Worm (Caenorhabditis elegans) whole organism, L1 larva: ENCODE data around the gene M7.8.

Source experiments
- ama-1 ChIP-seq: fragments of 150-350 bp; optimal IDR thresholded peaks from 2 replicates; lab custom pipeline; 2014
- ceh-82 ChIP-seq, 3 experiments: fragments of 150-350 bp in 1 of 3; sonication (generic microtip) in 2 of 3; optimal IDR thresholded peaks; 2 replicates each; lab custom pipeline; 2014 to 2017; ENCODE audit warnings: missing biosample characterization in 3 of 3, missing genetic modification characterization in 3 of 3
- ceh-90 ChIP-seq: sonication (generic microtip); optimal IDR thresholded peaks from 2 replicates; lab custom pipeline; 2016; ENCODE audit warnings: missing genetic modification characterization, missing compliant biosample characterization
- dpl-1 ChIP-seq, 3 experiments: fragments of 150-350 bp in 2 of 3; sonication (generic microtip) in 1 of 3; optimal IDR thresholded peaks; 2 replicates each; lab custom pipeline; 2014 to 2017; ENCODE audit warnings: missing biosample characterization in 3 of 3, missing genetic modification characterization in 3 of 3, missing genetic modification reagents in 3 of 3
- elt-2 ChIP-seq: sonication (generic microtip); optimal IDR thresholded peaks from 2 replicates; lab custom pipeline; 2016; ENCODE audit warnings: missing genetic modification characterization, mild to moderate bottlenecking, inconsistent platforms, missing compliant biosample characterization, missing genetic modification reagents
- lin-39 ChIP-seq: fragments of 150-350 bp; optimal IDR thresholded peaks from 2 replicates; lab custom pipeline; 2014; ENCODE audit warnings: missing biosample characterization, missing genetic modification reagents, missing genetic modification characterization
- lsy-2 ChIP-seq, 2 experiments: fragments of 150-350 bp; optimal IDR thresholded peaks; 2 replicates each; lab custom pipeline; 2014; ENCODE audit warnings: missing biosample characterization in 2 of 2, missing genetic modification characterization in 2 of 2
- nhr-28 ChIP-seq: fragments of 150-350 bp; optimal IDR thresholded peaks from 2 replicates; lab custom pipeline; 2014; ENCODE audit warnings: missing biosample characterization, missing genetic modification characterization
- tlp-1 ChIP-seq: fragments of 150-350 bp; optimal IDR thresholded peaks from 2 replicates; lab custom pipeline; 2014; ENCODE audit warnings: missing biosample characterization, missing genetic modification characterization

- no peak for TF ChIP-seq tlp-1 (tag; lab: Kevin White, UChicago)
- TF ChIP-seq ama-1 (lab: Kevin White, UChicago), result no peak
- TF ChIP-seq dpl-1 (GFP tag; optimal IDR thresholded peaks at IDR 0.05; lab: Kevin White, UChicago), result no peak
- no peak for TF ChIP-seq ceh-82 (tag; optimal IDR thresholded peaks at IDR 0.05; lab: Kevin White, UChicago)
- TF ChIP-seq lin-39 (tag; lab: Kevin White, UChicago), result no peak
- no peak for TF ChIP-seq lsy-2 (tag; optimal IDR thresholded peaks at IDR 0.05; lab: Kevin White, UChicago)
- TF ChIP-seq ceh-90 (tag; lab: Kevin White, UChicago), result no peak
- no peak for TF ChIP-seq nhr-28 (tag; lab: Kevin White, UChicago)
- no peak for TF ChIP-seq elt-2 (tag; lab: Kevin White, UChicago)
These were observed at the start of gene M7.8 for ce11 chrIV:11094974-11095373.
